Worm (Caenorhabditis elegans): Measurements from ENCODE around the gene pat-6.

pat-6 gene

DNA sequence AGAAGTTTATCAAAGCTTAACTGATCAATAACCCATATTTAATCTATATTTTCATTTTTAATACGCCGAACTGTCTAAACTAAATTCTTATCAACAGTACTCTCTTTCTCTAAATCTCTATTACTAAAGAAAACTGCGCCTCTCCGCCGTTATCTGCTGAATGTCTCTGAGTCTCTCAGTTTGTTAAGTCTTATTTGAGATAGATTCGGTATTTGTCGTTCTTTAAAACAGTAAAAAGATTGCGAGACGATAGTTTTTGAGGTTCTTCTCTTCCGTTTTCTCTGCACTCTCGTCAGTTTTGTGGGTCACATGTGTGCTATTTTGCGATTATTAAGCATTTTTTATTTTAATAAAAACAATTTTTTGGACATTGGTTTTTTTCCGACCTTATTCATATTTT is 10.2 kb upstream of the pat-6 start, which contains the start of gene sma-10:
TSS of gene sma-10 (plus strand) at position 236 of the 400 bp plus-strand sequence.
- TF ChIP-seq ceh-14 (tag; optimal IDR thresholded peaks at IDR 0.05) (no peak), ceh-9 (tag; optimal IDR thresholded peaks at IDR 0.05) (no peak), ceh-34 (tag; optimal IDR thresholded peaks at IDR 0.05) (no peak), dve-1 (tag; optimal IDR thresholded peaks at IDR 0.05) (peak; percentile 13), ttx-3 (tag; optimal IDR thresholded peaks at IDR 0.05) (no peak), ceh-48 (tag; optimal IDR thresholded peaks at IDR 0.05) (no peak), elt-2 (tag; optimal IDR thresholded peaks at IDR 0.05) (peak; percentile 63), unc-86 (tag; optimal IDR thresholded peaks at IDR 0.05) (no peak), pqm-1 (tag; optimal IDR thresholded peaks at IDR 0.05) (no peak), odd-2 (tag; optimal IDR thresholded peaks at IDR 0.05) (no peak), lin-11 (tag; optimal IDR thresholded peaks at IDR 0.05) (no peak), hlh-15 (tag; optimal IDR thresholded peaks at IDR 0.05) (no peak)

DNA sequence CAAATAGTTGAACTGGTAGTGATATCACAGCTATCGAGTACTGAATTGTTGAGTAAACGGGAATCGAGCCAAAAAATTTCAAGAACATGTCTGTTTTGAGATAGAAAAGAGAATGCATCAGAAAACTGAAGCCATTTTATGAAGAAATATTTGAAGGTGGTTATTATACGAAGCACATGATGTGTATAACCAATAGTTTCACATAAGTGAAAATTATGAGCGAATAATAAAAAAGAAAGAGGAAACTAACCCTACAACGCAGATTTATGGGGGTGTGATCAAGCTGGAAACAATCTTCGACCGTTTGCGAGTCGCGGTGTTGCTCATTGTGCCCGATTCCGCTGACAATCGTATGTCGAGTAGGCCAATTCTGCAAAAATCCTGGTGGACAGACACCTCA is 9.3 kb upstream of the pat-6 start, which contains the start of gene srh-282:
TSS of gene srh-282 (minus strand) at position 101 of the 400 bp plus-strand sequence.
- TF ChIP-seq ceh-31 (tag; optimal IDR thresholded peaks at IDR 0.05), result no peak
- TF ChIP-seq unc-3 (GFP tag; conservative IDR thresholded peaks at IDR 0.05), result no peak
- TF ChIP-seq unc-3 (tag; optimal IDR thresholded peaks at IDR 0.05), result no peak
- TF ChIP-seq pag-3 (tag; optimal IDR thresholded peaks at IDR 0.05; ENCODE audit: borderline replicate concordance), result no peak
- TF ChIP-seq hlh-8 (tag; optimal IDR thresholded peaks at IDR 0.05), result no peak
- TF ChIP-seq unc-86 (tag; optimal IDR thresholded peaks at IDR 0.05), result no peak
- no peak for TF ChIP-seq ets-4 (tag; optimal IDR thresholded peaks at IDR 0.05)
- TF ChIP-seq pros-1 (tag; optimal IDR thresholded peaks at IDR 0.05), result no peak
- no peak for TF ChIP-seq pax-1 (tag; optimal IDR thresholded peaks at IDR 0.05)
- no peak for TF ChIP-seq ceh-45 (GFP tag; IDR thresholded peaks at IDR 0.05)
- no peak for TF ChIP-seq gmeb-2 (tag; optimal IDR thresholded peaks at IDR 0.05)
- TF ChIP-seq sdc-2 (tag; optimal IDR thresholded peaks at IDR 0.05), result no peak
- no peak for TF ChIP-seq fkh-10 (GFP tag; optimal IDR thresholded peaks at IDR 0.05)
- TF ChIP-seq pat-9 (tag; optimal IDR thresholded peaks at IDR 0.05), result no peak
- TF ChIP-seq F13H6.1 (tag; optimal IDR thresholded peaks at IDR 0.05), result no peak
- no peak for TF ChIP-seq K02D7.2 (tag; optimal IDR thresholded peaks at IDR 0.05)
- no peak for TF ChIP-seq ztf-16 (tag; optimal IDR thresholded peaks at IDR 0.05)
- no peak for TF ChIP-seq odd-2 (tag; optimal IDR thresholded peaks at IDR 0.05)

DNA sequence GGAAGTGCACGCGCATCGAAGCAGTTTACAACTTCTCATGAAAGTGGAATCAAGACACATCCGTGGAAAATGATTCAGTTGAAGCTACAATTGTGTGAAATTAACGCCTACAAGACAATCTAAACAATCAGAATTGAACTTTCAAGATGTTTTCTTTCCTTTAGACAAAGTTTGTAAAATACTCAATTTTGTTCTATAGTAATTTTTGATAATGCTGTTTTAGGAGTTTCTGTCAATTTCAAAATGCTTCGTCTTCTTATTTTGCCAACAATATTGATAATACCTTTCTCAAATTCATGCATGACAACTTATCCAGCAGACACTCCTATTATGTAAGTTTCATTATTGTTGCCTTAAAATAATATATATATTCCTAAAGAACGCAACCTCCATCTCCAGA is 5.1 kb upstream of the pat-6 start, which contains the start of gene T21D12.11:
TSS of gene T21D12.11 (plus strand) at position 301 of the 400 bp plus-strand sequence.
- no peak for TF ChIP-seq nhr-232 (tag; optimal IDR thresholded peaks at IDR 0.05)
- no peak for TF ChIP-seq hlh-13 (GFP tag; optimal IDR thresholded peaks at IDR 0.05)
- no peak for TF ChIP-seq mec-3 (tag; optimal IDR thresholded peaks at IDR 0.05; ENCODE audit: borderline replicate concordance)
- TF ChIP-seq syd-9 (tag; optimal IDR thresholded peaks at IDR 0.05), result no peak
- no peak for TF ChIP-seq elt-4 (tag; optimal IDR thresholded peaks at IDR 0.05)
- no peak for TF ChIP-seq rnt-1 (tag; optimal IDR thresholded peaks at IDR 0.05)
- TF ChIP-seq pha-4 (tag; optimal IDR thresholded peaks at IDR 0.05), result no peak
- no peak for TF ChIP-seq gmeb-2 (tag; optimal IDR thresholded peaks at IDR 0.05)
- no peak for TF ChIP-seq ceh-9 (tag; optimal IDR thresholded peaks at IDR 0.05)
- no peak for TF ChIP-seq K09A11.1 (tag; optimal IDR thresholded peaks at IDR 0.05; ENCODE audit: insufficient read depth)
- no peak for TF ChIP-seq pat-9 (tag; optimal IDR thresholded peaks at IDR 0.05)
- TF ChIP-seq npax-4 (tag; optimal IDR thresholded peaks at IDR 0.05), result no peak
- no peak for TF ChIP-seq ceh-48 (tag; optimal IDR thresholded peaks at IDR 0.05)

- no peak for TF ChIP-seq hlh-15 (tag; optimal IDR thresholded peaks at IDR 0.05)
- no peak for TF ChIP-seq pqm-1 (tag; optimal IDR thresholded peaks at IDR 0.05)
- TF ChIP-seq ceh-6 (GFP tag; optimal IDR thresholded peaks at IDR 0.05), result no peak
- no peak for TF ChIP-seq sdc-2 (tag; optimal IDR thresholded peaks at IDR 0.05)
- TF ChIP-seq syd-9 (tag; optimal IDR thresholded peaks at IDR 0.05), result no peak
- no peak for TF ChIP-seq dve-1 (tag; optimal IDR thresholded peaks at IDR 0.05)
Observed at ce11 chrIV:266148-266547, 2.1 kb upstream of the pat-6 start, which contains the start of gene T21D12.12. T21D12.12 (plus strand) TSS chrIV:266448.
